Fruit fly (Drosophila melanogaster) whole organism, embryonic: Measurements from ENCODE around the gene Doa.

Experiments used
- B-H1 ChIP-seq: fragments of 200-800 bp; sonication (Bioruptor generic); IDR thresholded peaks from 3 replicates; pipeline ENCODE4 v1.3.6; 2022; ENCODE audit warnings: missing biosample characterization, missing genetic modification characterization
- Bdp1 ChIP-seq: fragments of 200-800 bp; sonication (Bioruptor generic); optimal IDR thresholded peaks from 3 replicates; lab custom pipeline; 2016; ENCODE audit warnings: missing biosample characterization, missing genetic modification characterization
- CG11085 ChIP-seq: fragments of 200-800 bp; sonication (Bioruptor generic); IDR thresholded peaks from 2 replicates; pipeline ENCODE4 v1.3.6; 2022; ENCODE audit warnings: missing biosample characterization, missing genetic modification characterization
- CG11696 ChIP-seq: fragments of 200-800 bp; sonication (Bioruptor generic); IDR thresholded peaks from 2 replicates; pipeline ENCODE4 v1.3.6; 2022; ENCODE audit warnings: missing biosample characterization, missing genetic modification characterization
- CG13775 ChIP-seq: fragments of 200-800 bp; sonication (Bioruptor generic); optimal IDR thresholded peaks from 3 replicates; lab custom pipeline; 2017; ENCODE audit warnings: missing biosample characterization, mild to moderate bottlenecking, missing genetic modification characterization
- CG17186 ChIP-seq: fragments of 200-800 bp; sonication (Bioruptor generic); optimal IDR thresholded peaks from 3 replicates; lab custom pipeline; 2017; ENCODE audit warnings: missing biosample characterization, missing genetic modification reagents, missing genetic modification characterization
- CG17829 ChIP-seq: fragments of 200-800 bp; optimal IDR thresholded peaks from 2 replicates; lab custom pipeline; 2019; ENCODE audit warnings: missing biosample characterization, mild to moderate bottlenecking, missing genetic modification characterization, moderate library complexity
- CG18476 ChIP-seq: fragments of 200-800 bp; sonication (Bioruptor generic); optimal IDR thresholded peaks from 2 replicates; lab custom pipeline; 2016; ENCODE audit warnings: missing biosample characterization, mild to moderate bottlenecking, missing genetic modification characterization
- CG42726 ChIP-seq: fragments of 200-800 bp; sonication (Bioruptor generic); IDR thresholded peaks from 2 replicates; pipeline ENCODE4 v1.3.6; 2022; ENCODE audit warnings: missing biosample characterization, missing genetic modification characterization; ENCODE audit not compliant: partially characterized antibody
- CG4854 ChIP-seq: fragments of 200-800 bp; sonication (Bioruptor generic); optimal IDR thresholded peaks from 2 replicates; lab custom pipeline; 2016; ENCODE audit warnings: missing biosample characterization, missing genetic modification characterization, inconsistent platforms
- Camta ChIP-seq: fragments of 200-800 bp; sonication (Bioruptor generic); optimal IDR thresholded peaks from 2 replicates; lab custom pipeline; 2016; ENCODE audit warnings: missing biosample characterization, missing genetic modification characterization
- Dip2 ChIP-seq: fragments of 200-800 bp; sonication (Bioruptor generic); IDR thresholded peaks from 2 replicates; pipeline ENCODE4 v1.3.6; 2022; ENCODE audit warnings: missing biosample characterization, missing genetic modification characterization
- Hr3 ChIP-seq: fragments of 200-800 bp; sonication (Bioruptor generic); optimal IDR thresholded peaks from 3 replicates; lab custom pipeline; 2016; ENCODE audit warnings: missing biosample characterization, missing genetic modification characterization
- Jarid2 ChIP-seq: fragments of 200-800 bp; sonication (Bioruptor generic); optimal IDR thresholded peaks from 3 replicates; lab custom pipeline; 2017; ENCODE audit warnings: mild to moderate bottlenecking, missing biosample characterization, missing genetic modification reagents, missing genetic modification characterization
- Mrtf ChIP-seq: fragments of 200-800 bp; sonication (Bioruptor generic); IDR thresholded peaks from 3 replicates; pipeline ENCODE4 v1.3.6; 2022; ENCODE audit warnings: missing biosample characterization, missing genetic modification characterization
- PHDP ChIP-seq: fragments of 200-800 bp; sonication (Bioruptor generic); optimal IDR thresholded peaks from 3 replicates; lab custom pipeline; 2018; ENCODE audit warnings: missing biosample characterization, mild to moderate bottlenecking, missing genetic modification characterization, moderate library complexity
- Pdp1 ChIP-seq, 2 experiments: fragments of 200-800 bp; sonication (Bioruptor generic); optimal IDR thresholded peaks; 3 replicates each; lab custom pipeline; 2016; ENCODE audit warnings: missing biosample characterization in 2 of 2, missing genetic modification characterization in 2 of 2, mild to moderate bottlenecking in 1 of 2, moderate library complexity in 1 of 2
- Sin3A ChIP-seq: fragments of >200 bp; optimal IDR thresholded peaks from 2 replicates; lab custom pipeline; 2018
- TFAM ChIP-seq: fragments of 200-800 bp; sonication (Bioruptor generic); optimal IDR thresholded peaks from 2 replicates; lab custom pipeline; 2017; ENCODE audit warnings: missing biosample characterization, missing genetic modification characterization, inconsistent platforms
- Usf ChIP-seq: fragments of 200-800 bp; sonication (Bioruptor generic); optimal IDR thresholded peaks from 2 replicates; lab custom pipeline; 2017; ENCODE audit warnings: missing genotype, missing biosample characterization, missing genetic modification characterization
- bsh ChIP-seq, 2 experiments: fragments of 200-800 bp; sonication (Bioruptor generic); optimal IDR thresholded peaks; 2 replicates each; lab custom pipeline; 2017 to 2018; ENCODE audit warnings: mild to moderate bottlenecking in 2 of 2, missing biosample characterization in 2 of 2, missing genetic modification characterization in 2 of 2, moderate library complexity in 1 of 2
- chif ChIP-seq, 2 experiments: fragments of 200-800 bp; sonication (Bioruptor generic); optimal IDR thresholded peaks; 3 replicates each; lab custom pipeline; 2016; ENCODE audit warnings: missing biosample characterization in 2 of 2, missing genetic modification characterization in 2 of 2
- dmrt11E ChIP-seq: fragments of 200-800 bp; sonication (Bioruptor generic); optimal IDR thresholded peaks from 3 replicates; lab custom pipeline; 2018; ENCODE audit warnings: missing biosample characterization, mild to moderate bottlenecking, missing genetic modification characterization, moderate library complexity
- emc ChIP-seq: fragments of 200-800 bp; sonication (Bioruptor generic); optimal IDR thresholded peaks from 2 replicates; lab custom pipeline; 2016; ENCODE audit warnings: missing biosample characterization, missing genetic modification characterization
- fd3F ChIP-seq: fragments of 200-800 bp; sonication (Bioruptor generic); optimal IDR thresholded peaks from 2 replicates; lab custom pipeline; 2018; ENCODE audit warnings: missing biosample characterization, mild to moderate bottlenecking, missing genetic modification characterization, moderate library complexity
- fd64A ChIP-seq: fragments of 200-800 bp; sonication (Bioruptor generic); optimal IDR thresholded peaks from 3 replicates; lab custom pipeline; 2018; ENCODE audit warnings: missing biosample characterization, mild to moderate bottlenecking, missing genetic modification characterization
- fru ChIP-seq: fragments of >200 bp; optimal IDR thresholded peaks from 2 replicates; lab custom pipeline; 2017
- gcm ChIP-seq: fragments of 200-800 bp; sonication (Bioruptor generic); optimal IDR thresholded peaks from 2 replicates; lab custom pipeline; 2019; ENCODE audit warnings: missing biosample characterization, mild to moderate bottlenecking, missing genetic modification characterization, moderate library complexity
- gfzf ChIP-seq: fragments of 200-800 bp; sonication (Bioruptor generic); optimal IDR thresholded peaks from 2 replicates; lab custom pipeline; 2016; ENCODE audit warnings: missing biosample characterization, mild to moderate bottlenecking, missing genetic modification characterization, moderate library complexity
- grau ChIP-seq: fragments of 200-800 bp; optimal IDR thresholded peaks from 3 replicates; lab custom pipeline; 2019; ENCODE audit warnings: missing biosample characterization, mild to moderate bottlenecking, missing genetic modification characterization, moderate library complexity
- lilli ChIP-seq: fragments of 200-800 bp; sonication (Bioruptor generic); optimal IDR thresholded peaks from 3 replicates; lab custom pipeline; 2016; ENCODE audit warnings: missing biosample characterization, missing genetic modification characterization
- onecut ChIP-seq: fragments of 200-800 bp; sonication (Bioruptor generic); IDR thresholded peaks from 2 replicates; pipeline ENCODE4 v1.3.6; 2022; ENCODE audit warnings: missing biosample characterization, missing genetic modification characterization
- otp ChIP-seq: fragments of 200-800 bp; sonication (Bioruptor generic); IDR thresholded peaks from 3 replicates; pipeline ENCODE4, ENCODE4 v1.3.6; 2022; ENCODE audit warnings: missing biosample characterization, missing genetic modification characterization
- pan ChIP-seq, 4 experiments: fragments of >200 bp in 3 of 4; fragments of 200-800 bp in 1 of 4; sonication (Bioruptor generic) in 1 of 4; optimal IDR thresholded peaks in 3 of 4; IDR thresholded peaks in 1 of 4; 2 replicates each; pipeline versions ENCODE4 v1.3.6 to Lab custom; 2017 to 2022; ENCODE audit warnings: missing biosample characterization in 2 of 4, missing genetic modification characterization in 2 of 4, mixed read lengths in 1 of 4
- pho ChIP-seq: fragments of 200-800 bp; sonication (Bioruptor generic); optimal IDR thresholded peaks from 2 replicates; lab custom pipeline; 2016; ENCODE audit warnings: missing biosample characterization, missing genetic modification characterization
- pros ChIP-seq: fragments of 200-800 bp; sonication (Bioruptor generic); optimal IDR thresholded peaks from 3 replicates; lab custom pipeline; 2019; ENCODE audit warnings: missing biosample characterization, mild to moderate bottlenecking, missing genetic modification characterization, moderate library complexity
- ranshi ChIP-seq: fragments of 200-800 bp; sonication (Bioruptor generic); IDR thresholded peaks from 2 replicates; pipeline ENCODE4 v1.3.6; 2022; ENCODE audit warnings: missing biosample characterization, missing genetic modification characterization
- repo ChIP-seq: fragments of 200-800 bp; sonication (Bioruptor generic); optimal IDR thresholded peaks from 2 replicates; lab custom pipeline; 2016; ENCODE audit warnings: missing biosample characterization, missing genetic modification characterization
- ro ChIP-seq: fragments of 200-800 bp; sonication (Bioruptor generic); IDR thresholded peaks from 2 replicates; pipeline ENCODE4 v1.3.6; 2022; ENCODE audit warnings: missing biosample characterization, missing genetic modification characterization
- row ChIP-seq: fragments of 200-800 bp; sonication (Bioruptor generic); IDR thresholded peaks from 3 replicates; pipeline ENCODE4 v1.3.6; 2022; ENCODE audit warnings: missing biosample characterization, missing genetic modification characterization
- scrt ChIP-seq: fragments of 200-800 bp; sonication (Bioruptor generic); optimal IDR thresholded peaks from 2 replicates; lab custom pipeline; 2018; ENCODE audit warnings: missing biosample characterization, mild to moderate bottlenecking, missing genetic modification characterization, moderate library complexity
- seq ChIP-seq: fragments of 200-800 bp; sonication (Bioruptor generic); IDR thresholded peaks from 2 replicates; pipeline ENCODE4 v1.3.6; 2022; ENCODE audit warnings: missing biosample characterization, missing genetic modification characterization
- sr ChIP-seq: fragments of 200-800 bp; sonication (Bioruptor generic); IDR thresholded peaks from 3 replicates; pipeline ENCODE4 v1.3.6; 2022; ENCODE audit warnings: missing biosample characterization, missing genetic modification characterization
- toy ChIP-seq: fragments of 200-800 bp; sonication (Bioruptor generic); IDR thresholded peaks from 2 replicates; pipeline ENCODE4 v1.3.6; 2022; ENCODE audit warnings: missing biosample characterization, missing genetic modification characterization
- trem ChIP-seq: fragments of 200-800 bp; optimal IDR thresholded peaks from 3 replicates; lab custom pipeline; 2019; ENCODE audit warnings: missing biosample characterization, mild to moderate bottlenecking, missing genetic modification characterization, moderate library complexity
- trh ChIP-seq: fragments of 200-800 bp; sonication (Bioruptor generic); optimal IDR thresholded peaks from 2 replicates; lab custom pipeline; 2016; ENCODE audit warnings: missing biosample characterization, missing genetic modification characterization
- usp ChIP-seq: fragments of >200 bp; optimal IDR thresholded peaks from 2 replicates; lab custom pipeline; 2017; ENCODE audit warnings: missing biosample characterization, missing genetic modification characterization
- vvl ChIP-seq: fragments of 200-800 bp; sonication (Bioruptor generic); IDR thresholded peaks from 2 replicates; pipeline ENCODE4 v1.3.6; 2022; ENCODE audit warnings: missing biosample characterization, missing genetic modification characterization
- wor ChIP-seq: fragments of 200-800 bp; sonication (Bioruptor generic); IDR thresholded peaks from 2 replicates; pipeline ENCODE4 v1.3.6; 2022; ENCODE audit warnings: missing biosample characterization, missing genetic modification characterization

Gene Doa

dm6 chr3R:28888561-28889426, 921 bp downstream of the Doa start:
- TF ChIP-seq wor (GFP tag; lab: Robert Waterston, UW) = no peak
- TF ChIP-seq TFAM = no peak
- peak; percentile 44 for TF ChIP-seq gfzf (GFP tag; lab: Kevin White, UChicago)
- TF ChIP-seq chif (GFP tag; optimal IDR thresholded peaks at IDR 0.05; lab: Kevin White, UChicago) = peak; percentile 66 to 83
- peak; percentile 70 for TF ChIP-seq fd3F
- peak; percentile 74 for TF ChIP-seq vvl
- TF ChIP-seq onecut = peak; percentile 50
- TF ChIP-seq Sin3A (lab: Kevin White, UChicago) = peak; percentile 62
- peak; percentile 77 for TF ChIP-seq emc (GFP tag; lab: Kevin White, UChicago)
- TF ChIP-seq CG11696 (GFP tag; lab: Robert Waterston, UW) = no peak
- TF ChIP-seq bsh (GFP tag; optimal IDR thresholded peaks at IDR 0.05; lab: Kevin White, UChicago) = peak; percentile 39 to 72
- peak; percentile 67 for TF ChIP-seq CG17829
- TF ChIP-seq ro (GFP tag; lab: Robert Waterston, UW) = no peak
- TF ChIP-seq PHDP = peak; percentile 82
- TF ChIP-seq Camta (GFP tag; lab: Kevin White, UChicago) = peak; percentile 62
- no peak for TF ChIP-seq toy (GFP tag; lab: Robert Waterston, UW)
- TF ChIP-seq CG17186 (GFP tag; lab: Kevin White, UChicago) = peak; percentile 76
- no peak for TF ChIP-seq sr (GFP tag; lab: Robert Waterston, UW)
- TF ChIP-seq usp (GFP tag; lab: Kevin White, UChicago) = no peak
- peak; percentile 54 for TF ChIP-seq trem (tag; lab: Kevin White, UChicago)
- peak; percentile 42; the same call in 1 of the 2 replicates for TF ChIP-seq seq (GFP tag; lab: Robert Waterston, UW)
- peak; percentile 81 for TF ChIP-seq repo (GFP tag; lab: Kevin White, UChicago)
- TF ChIP-seq pros (GFP tag; lab: Kevin White, UChicago) = peak; percentile 42
- no peak for TF ChIP-seq otp (GFP tag; lab: Robert Waterston, UW)
- TF ChIP-seq grau (tag; lab: Kevin White, UChicago) = peak; percentile 77
- peak; percentile 53; the same call in 1 of the 2 replicates for TF ChIP-seq CG11085 (GFP tag; lab: Robert Waterston, UW)
- TF ChIP-seq dmrt11E (tag; lab: Kevin White, UChicago) = peak; percentile 43
- peak; percentile 16 for TF ChIP-seq fd64A
- TF ChIP-seq B-H1 (GFP tag; lab: Robert Waterston, UW) = peak; percentile 35; the same call in 1 of the 3 replicates
- no peak for TF ChIP-seq CG42726
- peak; percentile 22 for TF ChIP-seq trh (GFP tag; lab: Kevin White, UChicago)
- peak; percentile 80 for TF ChIP-seq row
- TF ChIP-seq Usf (GFP tag; lab: Kevin White, UChicago) = peak; percentile 43
- TF ChIP-seq scrt (GFP tag; lab: Kevin White, UChicago) = peak; percentile 68
- peak; percentile 70 for TF ChIP-seq CG18476 (GFP tag; lab: Kevin White, UChicago)
- peak; percentile 75 for TF ChIP-seq Hr3 (GFP tag; lab: Kevin White, UChicago)
- peak; percentile 75 to 90 for TF ChIP-seq Pdp1 (GFP tag; optimal IDR thresholded peaks at IDR 0.05; lab: Kevin White, UChicago)
- TF ChIP-seq pho = peak; percentile 85
- TF ChIP-seq pan (optimal IDR thresholded peaks at IDR 0.05; lab: Kevin White, UChicago) = no peak
- peak in 1 of 2 experiments; percentile 71 for TF ChIP-seq pan (GFP tag; optimal IDR thresholded peaks at IDR 0.05 in 1 of 2, IDR thresholded peaks at IDR 0.05 in 1 of 2)
- peak; percentile 70 for TF ChIP-seq Bdp1
- peak; percentile 63 for TF ChIP-seq CG13775 (GFP tag; lab: Kevin White, UChicago)
- no peak for TF ChIP-seq Jarid2 (GFP tag; lab: Kevin White, UChicago)
- peak; percentile 50; the same call in 1 of the 3 replicates for TF ChIP-seq Mrtf (GFP tag; lab: Robert Waterston, UW)
- TF ChIP-seq lilli (GFP tag; lab: Kevin White, UChicago) = peak; percentile 90
- TF ChIP-seq CG4854 = peak; percentile 70
- peak; percentile 65 for TF ChIP-seq ranshi (GFP tag; lab: Robert Waterston, UW)
- peak; percentile 71 for TF ChIP-seq gcm (GFP tag; lab: Kevin White, UChicago)
- no peak for TF ChIP-seq Dip2 (GFP tag; lab: Robert Waterston, UW)
- TF ChIP-seq fru (lab: Kevin White, UChicago) = no peak
